Fruit fly (Drosophila melanogaster) whole organism, prepupa: ENCODE data around the gene mRpS35.

Experiments used
- Blimp-1 ChIP-seq: fragments of 200-800 bp; sonication (Bioruptor generic); optimal IDR thresholded peaks from 3 replicates; lab custom pipeline; 2017; ENCODE audit warnings: missing biosample characterization, missing genetic modification characterization, mild to moderate bottlenecking, moderate library complexity, missing genetic modification reagents
- CG10669 ChIP-seq: fragments of 200-800 bp; sonication (Bioruptor generic); optimal IDR thresholded peaks from 3 replicates; lab custom pipeline; 2018; ENCODE audit warnings: missing biosample characterization, mild to moderate bottlenecking, missing genetic modification characterization, moderate library complexity
- CG11294 ChIP-seq: fragments of 200-800 bp; sonication (Bioruptor generic); IDR thresholded peaks from 2 replicates; pipeline ENCODE4 v1.3.6; 2022; ENCODE audit warnings: missing biosample characterization, missing genetic modification characterization
- CG11762 ChIP-seq: fragments of 200-800 bp; sonication (Bioruptor generic); optimal IDR thresholded peaks from 3 replicates; lab custom pipeline; 2016; ENCODE audit warnings: missing biosample characterization, missing genetic modification characterization; ENCODE audit not compliant: insufficient read depth
- CG11902 ChIP-seq: fragments of 200-800 bp; sonication (Bioruptor generic); optimal IDR thresholded peaks from 3 replicates; lab custom pipeline; 2016; ENCODE audit warnings: missing biosample characterization, missing genetic modification characterization
- CG15336 ChIP-seq: fragments of 200-800 bp; sonication (Bioruptor generic); IDR thresholded peaks from 2 replicates; pipeline ENCODE4 v1.3.6; 2022; ENCODE audit warnings: missing biosample characterization, missing genetic modification characterization
- CG16779 ChIP-seq: fragments of 200-800 bp; sonication (Bioruptor generic); optimal IDR thresholded peaks from 3 replicates; lab custom pipeline; 2017; ENCODE audit warnings: missing biosample characterization, mild to moderate bottlenecking, missing genetic modification characterization
- CG31627 ChIP-seq: fragments of 200-800 bp; sonication (Bioruptor generic); optimal IDR thresholded peaks from 3 replicates; lab custom pipeline; 2016; ENCODE audit warnings: missing biosample characterization, missing genetic modification characterization
- CG34406 ChIP-seq: fragments of 200-800 bp; sonication (Bioruptor generic); optimal IDR thresholded peaks from 3 replicates; lab custom pipeline; 2016; ENCODE audit warnings: missing biosample characterization, missing genetic modification characterization
- CG3919 ChIP-seq: fragments of 200-800 bp; sonication (Bioruptor generic); optimal IDR thresholded peaks from 3 replicates; lab custom pipeline; 2016; ENCODE audit warnings: missing biosample characterization, missing genetic modification characterization
- CG4318 ChIP-seq: fragments of 200-800 bp; sonication (Bioruptor generic); optimal IDR thresholded peaks from 3 replicates; lab custom pipeline; 2017; ENCODE audit warnings: missing biosample characterization, mild to moderate bottlenecking, missing genetic modification characterization
- CG6792 ChIP-seq: fragments of 200-800 bp; sonication (Bioruptor generic); optimal IDR thresholded peaks from 3 replicates; lab custom pipeline; 2016; ENCODE audit warnings: missing biosample characterization, missing genetic modification characterization
- CG6808 ChIP-seq: fragments of 200-800 bp; sonication (Bioruptor generic); optimal IDR thresholded peaks from 3 replicates; lab custom pipeline; 2017; ENCODE audit warnings: missing biosample characterization, missing genetic modification characterization, mild to moderate bottlenecking, moderate library complexity, missing genetic modification reagents
- CG6854 ChIP-seq: fragments of 200-800 bp; sonication (Bioruptor generic); optimal IDR thresholded peaks from 2 replicates; lab custom pipeline; 2017; ENCODE audit warnings: missing biosample characterization, mild to moderate bottlenecking, missing genetic modification characterization
- CG8319 ChIP-seq: fragments of 200-800 bp; sonication (Bioruptor generic); optimal IDR thresholded peaks from 3 replicates; lab custom pipeline; 2016; ENCODE audit warnings: missing biosample characterization, missing genetic modification characterization
- CG8632 ChIP-seq: fragments of 200-800 bp; sonication (Bioruptor generic); optimal IDR thresholded peaks from 3 replicates; lab custom pipeline; 2016; ENCODE audit warnings: missing biosample characterization, missing genetic modification characterization
- Eip75B ChIP-seq: fragments of 200-800 bp; sonication (Bioruptor generic); optimal IDR thresholded peaks from 3 replicates; lab custom pipeline; 2016; ENCODE audit warnings: missing biosample characterization, missing genetic modification characterization
- Eip78C ChIP-seq: fragments of 200-800 bp; sonication (Bioruptor generic); peaks from one replicate; lab custom pipeline; 2016; ENCODE audit warnings: missing biosample characterization, missing genetic modification characterization
- Eip93F ChIP-seq: fragments of 200-800 bp; sonication (Bioruptor generic); optimal IDR thresholded peaks from 2 replicates; lab custom pipeline; 2016; ENCODE audit warnings: missing biosample characterization, mild to moderate bottlenecking, missing genetic modification characterization
- Ets21C ChIP-seq: fragments of 200-800 bp; sonication (Bioruptor generic); optimal IDR thresholded peaks from 3 replicates; lab custom pipeline; 2016; ENCODE audit warnings: missing biosample characterization, missing genetic modification characterization
- Ets96B ChIP-seq: fragments of 200-800 bp; optimal IDR thresholded peaks from 2 replicates; lab custom pipeline; 2019; ENCODE audit warnings: missing biosample characterization, mild to moderate bottlenecking, missing genetic modification characterization, moderate library complexity
- Gug ChIP-seq: fragments of 200-800 bp; sonication (Bioruptor generic); IDR thresholded peaks from 2 replicates; pipeline ENCODE4 v1.3.6; 2022; ENCODE audit warnings: missing biosample characterization, missing genetic modification characterization
- Hr38 ChIP-seq: sonication (Bioruptor generic); optimal IDR thresholded peaks from 2 replicates; lab custom pipeline; 2016; ENCODE audit warnings: missing biosample characterization, missing genetic modification characterization
- Hr39 ChIP-seq: fragments of 200-800 bp; sonication (Bioruptor generic); optimal IDR thresholded peaks from 2 replicates; lab custom pipeline; 2016; ENCODE audit warnings: missing biosample characterization, missing genetic modification characterization
- Met ChIP-seq: fragments of 200-800 bp; sonication (Bioruptor generic); optimal IDR thresholded peaks from 3 replicates; lab custom pipeline; 2016; ENCODE audit warnings: missing biosample characterization, missing genetic modification characterization
- OdsH ChIP-seq: fragments of 200-800 bp; sonication (Bioruptor generic); optimal IDR thresholded peaks from 3 replicates; lab custom pipeline; 2016; ENCODE audit warnings: missing biosample characterization, missing genetic modification characterization
- Smox ChIP-seq: fragments of 200-800 bp; sonication (Bioruptor generic); optimal IDR thresholded peaks from 3 replicates; lab custom pipeline; 2016; ENCODE audit warnings: missing biosample characterization, missing genetic modification characterization
- Sox102F ChIP-seq: fragments of 200-800 bp; sonication (Bioruptor generic); optimal IDR thresholded peaks from 2 replicates; lab custom pipeline; 2016; ENCODE audit warnings: missing biosample characterization, mild to moderate bottlenecking, missing genetic modification characterization
- Sox14 ChIP-seq: fragments of 200-800 bp; sonication (Bioruptor generic); optimal IDR thresholded peaks from 3 replicates; lab custom pipeline; 2016; ENCODE audit warnings: missing biosample characterization, missing genetic modification characterization
- Sox15 ChIP-seq: fragments of 200-800 bp; sonication (Bioruptor generic); optimal IDR thresholded peaks from 3 replicates; lab custom pipeline; 2016; ENCODE audit warnings: missing biosample characterization, missing genetic modification characterization
- achi ChIP-seq: fragments of 200-800 bp; sonication (Bioruptor generic); optimal IDR thresholded peaks from 3 replicates; lab custom pipeline; 2016; ENCODE audit warnings: missing biosample characterization, missing genetic modification characterization
- acj6 ChIP-seq: fragments of 200-800 bp; sonication (Bioruptor generic); optimal IDR thresholded peaks from 3 replicates; lab custom pipeline; 2016; ENCODE audit warnings: missing biosample characterization, missing genetic modification characterization
- cyc ChIP-seq: fragments of 200-800 bp; sonication (Bioruptor generic); optimal IDR thresholded peaks from 3 replicates; lab custom pipeline; 2016; ENCODE audit warnings: missing biosample characterization, missing genetic modification characterization
- dac ChIP-seq: fragments of 200-800 bp; sonication (Bioruptor generic); optimal IDR thresholded peaks from 2 replicates; lab custom pipeline; 2017; ENCODE audit warnings: missing biosample characterization, mild to moderate bottlenecking, missing genetic modification characterization
- dsx ChIP-seq: fragments of 200-800 bp; optimal IDR thresholded peaks from 3 replicates; lab custom pipeline; 2019; ENCODE audit warnings: missing biosample characterization, mild to moderate bottlenecking, missing genetic modification characterization, moderate library complexity; ENCODE audit not compliant: poor library complexity, severe bottlenecking
- eg ChIP-seq: fragments of 200-800 bp; sonication (Bioruptor generic); IDR thresholded peaks from 3 replicates; pipeline ENCODE4 v1.3.6; 2022; ENCODE audit warnings: missing biosample characterization, missing genetic modification characterization
- esn ChIP-seq: fragments of 200-800 bp; sonication (Bioruptor generic); optimal IDR thresholded peaks from 2 replicates; lab custom pipeline; 2016; ENCODE audit warnings: missing biosample characterization, mild to moderate bottlenecking, missing genetic modification characterization, moderate library complexity
- fd59A ChIP-seq: fragments of 200-800 bp; sonication (Bioruptor generic); optimal IDR thresholded peaks from 2 replicates; lab custom pipeline; 2017; ENCODE audit warnings: missing biosample characterization, mild to moderate bottlenecking, missing genetic modification characterization, missing genetic modification reagents
- fd85E ChIP-seq: fragments of 200-800 bp; sonication (Bioruptor generic); optimal IDR thresholded peaks from 3 replicates; lab custom pipeline; 2016; ENCODE audit warnings: missing biosample characterization, missing genetic modification characterization
- fkh ChIP-seq: fragments of 200-800 bp; sonication (Bioruptor generic); optimal IDR thresholded peaks from 3 replicates; lab custom pipeline; 2017; ENCODE audit warnings: missing biosample characterization, mild to moderate bottlenecking, missing genetic modification characterization, moderate library complexity
- lz ChIP-seq: fragments of 200-800 bp; sonication (Bioruptor generic); optimal IDR thresholded peaks from 3 replicates; lab custom pipeline; 2016; ENCODE audit warnings: missing biosample characterization, missing genetic modification characterization
- net ChIP-seq: fragments of 200-800 bp; sonication (Bioruptor generic); optimal IDR thresholded peaks from 3 replicates; lab custom pipeline; 2016; ENCODE audit warnings: missing biosample characterization, missing genetic modification characterization
- pdm3 ChIP-seq: fragments of 200-800 bp; sonication (Bioruptor generic); optimal IDR thresholded peaks from 3 replicates; lab custom pipeline; 2016; ENCODE audit warnings: missing biosample characterization, missing genetic modification characterization
- salr ChIP-seq, 2 experiments: fragments of 200-800 bp; sonication (Bioruptor generic); optimal IDR thresholded peaks; 3 replicates each; lab custom pipeline; 2016 to 2018; ENCODE audit warnings: missing biosample characterization in 2 of 2, missing genetic modification characterization in 2 of 2, mild to moderate bottlenecking in 1 of 2
- ss ChIP-seq, 2 experiments: fragments of 200-800 bp; sonication (Bioruptor generic); optimal IDR thresholded peaks; 2 replicates in 1 of 2; 3 replicates in 1 of 2; lab custom pipeline; 2017 to 2018; ENCODE audit warnings: mild to moderate bottlenecking in 2 of 2, missing biosample characterization in 2 of 2, missing genetic modification characterization in 2 of 2, moderate library complexity in 1 of 2
- svp ChIP-seq: fragments of 200-800 bp; sonication (Bioruptor generic); peaks from one replicate; lab custom pipeline; 2016; ENCODE audit warnings: missing biosample characterization, missing genetic modification characterization
- topi ChIP-seq: fragments of 200-800 bp; sonication (Bioruptor generic); optimal IDR thresholded peaks from 3 replicates; lab custom pipeline; 2016; ENCODE audit warnings: missing biosample characterization, missing genetic modification characterization
- vri ChIP-seq: fragments of 200-800 bp; sonication (Bioruptor generic); optimal IDR thresholded peaks from 3 replicates; lab custom pipeline; 2016; ENCODE audit warnings: missing biosample characterization, mild to moderate bottlenecking, missing genetic modification characterization

Gene mRpS35

DNA sequence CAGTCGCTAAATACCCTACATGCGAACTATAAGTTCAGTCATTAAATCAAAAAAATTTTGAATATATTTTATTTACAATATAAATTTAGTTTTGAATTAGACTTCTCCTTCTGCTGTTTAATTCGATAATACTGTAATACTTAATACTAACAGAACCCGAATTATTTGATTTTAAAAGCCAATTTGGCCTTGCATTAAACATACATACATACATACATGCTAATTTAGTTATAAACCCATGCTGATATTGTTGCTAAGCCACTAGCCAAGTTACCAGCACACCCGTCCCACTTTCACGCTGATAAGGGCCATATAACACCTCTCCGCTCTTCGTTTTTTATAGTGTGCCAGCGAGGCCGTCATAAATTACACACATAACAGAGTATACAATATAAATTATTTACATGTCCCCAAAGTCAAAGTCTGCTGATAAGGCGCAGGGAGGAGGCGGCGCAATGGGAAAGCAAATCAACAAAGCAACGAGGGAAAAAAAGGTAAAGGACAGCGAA, 18.5 kb downstream of the mRpS35 start (continued):
- TF ChIP-seq dsx (peak; percentile 24), Met (GFP tag; lab: Kevin White, UChicago) (peak; percentile 40), CG11762 (no peak), Eip93F (GFP tag; lab: Kevin White, UChicago) (no peak), cyc (peak; percentile 5), Ets21C (GFP tag; lab: Kevin White, UChicago) (no peak), esn (GFP tag; lab: Kevin White, UChicago) (peak; percentile 44), CG10669 (GFP tag; lab: Kevin White, UChicago) (peak; percentile 34), Ets96B (tag; lab: Kevin White, UChicago) (peak; percentile 45), CG34406 (peak; percentile 31), Gug (GFP tag; lab: Robert Waterston, UW) (no peak)

dm6 chr3L:2800329-2800728, 19.6 kb downstream of the mRpS35 start:
- peak; percentile 51 for TF ChIP-seq Sox102F (GFP tag; lab: Kevin White, UChicago)
- peak; percentile 50 for TF ChIP-seq Eip75B (GFP tag; lab: Kevin White, UChicago)
- no peak for TF ChIP-seq fd85E
- TF ChIP-seq CG8319 = no peak
- peak; percentile 9 for TF ChIP-seq CG11902 (GFP tag; lab: Kevin White, UChicago)
- TF ChIP-seq eg (GFP tag; lab: Robert Waterston, UW) = peak; percentile 70; the same call in 2 of the 3 replicates
- TF ChIP-seq CG6808 (GFP tag; lab: Kevin White, UChicago) = peak; percentile 28
- no peak for TF ChIP-seq Ets21C (GFP tag; lab: Kevin White, UChicago)
- peak; percentile 83 for TF ChIP-seq Eip78C
- TF ChIP-seq svp (GFP tag; lab: Kevin White, UChicago) = peak; percentile 42
- peak; percentile 29 for TF ChIP-seq vri
- TF ChIP-seq CG3919 (GFP tag; lab: Kevin White, UChicago) = peak; percentile 66
- TF ChIP-seq CG11762 = no peak
- TF ChIP-seq pdm3 (GFP tag; lab: Kevin White, UChicago) = peak; percentile 73
- peak; percentile 48 for TF ChIP-seq CG31627 (GFP tag; lab: Kevin White, UChicago)
- peak; percentile 65 for TF ChIP-seq achi (GFP tag; lab: Kevin White, UChicago)
- 0 out of 2 replicates have a peak, but pooled peaks have one; percentile 40 for TF ChIP-seq CG11294
- peak; percentile 68; the same call in 1 of the 2 replicates for TF ChIP-seq CG15336 (GFP tag; lab: Robert Waterston, UW)
- no peak for TF ChIP-seq Sox15
- TF ChIP-seq CG6792 (GFP tag; lab: Kevin White, UChicago) = peak; percentile 35
- peak; percentile 42 for TF ChIP-seq Hr39
- peak; percentile 16 for TF ChIP-seq CG8632 (GFP tag; lab: Kevin White, UChicago)
- peak; percentile 3 to 50 for TF ChIP-seq ss (GFP tag; optimal IDR thresholded peaks at IDR 0.05; lab: Kevin White, UChicago)
- peak; percentile 32 for TF ChIP-seq dac
- no peak for TF ChIP-seq Hr38 (GFP tag; lab: Kevin White, UChicago)
- no peak for TF ChIP-seq Eip93F (GFP tag; lab: Kevin White, UChicago)
- peak; percentile 43 for TF ChIP-seq dsx
- peak; percentile 49 for TF ChIP-seq net (GFP tag; lab: Kevin White, UChicago)
- TF ChIP-seq fkh (GFP tag; lab: Kevin White, UChicago) = no peak
- no peak for TF ChIP-seq Blimp-1
- peak; percentile 56 for TF ChIP-seq lz (GFP tag; lab: Kevin White, UChicago)
- TF ChIP-seq Sox14 = peak; percentile 54
- TF ChIP-seq CG4318 (GFP tag; lab: Kevin White, UChicago) = peak; percentile 35
- TF ChIP-seq topi (GFP tag; lab: Kevin White, UChicago) = peak; percentile 29
- peak; percentile 4 for TF ChIP-seq CG16779 (tag; lab: Kevin White, UChicago)
- TF ChIP-seq CG34406 = peak; percentile 37
- TF ChIP-seq Smox = peak; percentile 46
- peak; percentile 32 for TF ChIP-seq Met (GFP tag; lab: Kevin White, UChicago)
- peak; percentile 13 for TF ChIP-seq fd59A (GFP tag; lab: Kevin White, UChicago)
- peak; percentile 70 for TF ChIP-seq OdsH
- TF ChIP-seq acj6 (GFP tag; lab: Kevin White, UChicago) = peak; percentile 59
- TF ChIP-seq Ets96B (tag; lab: Kevin White, UChicago) = peak; percentile 65
- TF ChIP-seq esn (GFP tag; lab: Kevin White, UChicago) = peak; percentile 59
- TF ChIP-seq Gug (GFP tag; lab: Robert Waterston, UW) = peak; percentile 50; the same call in 1 of the 2 replicates
- peak; percentile 42 to 54 for TF ChIP-seq salr (GFP tag; optimal IDR thresholded peaks at IDR 0.05; lab: Kevin White, UChicago)
- no peak for TF ChIP-seq CG6854
